Worm (Caenorhabditis elegans): ENCODE data around the gene srab-20.

DNA sequence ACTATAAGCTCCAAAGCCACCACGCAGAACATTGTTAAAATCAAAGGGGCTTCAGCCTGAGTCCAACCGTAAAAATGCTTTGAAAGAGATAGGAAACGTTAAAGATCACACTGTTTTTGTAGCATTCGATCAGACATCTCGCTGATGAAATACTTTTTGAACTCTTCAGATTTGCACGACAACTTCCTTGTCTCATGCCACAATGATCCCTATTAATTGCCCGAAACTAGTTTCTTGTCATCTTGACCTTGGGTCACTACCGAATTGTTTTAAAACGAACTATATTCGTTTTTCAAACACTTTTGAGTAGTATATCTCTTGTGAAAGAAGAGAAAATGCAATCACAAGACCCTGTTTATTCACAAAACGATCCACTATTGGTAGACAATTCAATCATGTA lies 10.9 kb upstream of the srab-20 start, which contains the start of gene T20D4.3:
- TF ChIP-seq unc-62 (GFP tag; optimal IDR thresholded peaks at IDR 0.05) (no peak), pqm-1 (tag; optimal IDR thresholded peaks at IDR 0.05) (no peak), lir-3 (tag; optimal IDR thresholded peaks at IDR 0.05; ENCODE audit: poor library complexity) (no peak), ceh-82 (tag; optimal IDR thresholded peaks at IDR 0.05) (no peak)
